Fruit fly (Drosophila melanogaster) whole organism, prepupa: Measurements from ENCODE around the gene Trissin.

Experiments used
- Blimp-1 ChIP-seq: fragments of 200-800 bp; sonication (Bioruptor generic); optimal IDR thresholded peaks from 3 replicates; lab custom pipeline; 2017; ENCODE audit warnings: missing biosample characterization, missing genetic modification characterization, mild to moderate bottlenecking, moderate library complexity, missing genetic modification reagents
- CG11294 ChIP-seq: fragments of 200-800 bp; sonication (Bioruptor generic); IDR thresholded peaks from 2 replicates; pipeline ENCODE4 v1.3.6; 2022; ENCODE audit warnings: missing biosample characterization, missing genetic modification characterization
- CG16779 ChIP-seq: fragments of 200-800 bp; sonication (Bioruptor generic); optimal IDR thresholded peaks from 3 replicates; lab custom pipeline; 2017; ENCODE audit warnings: missing biosample characterization, mild to moderate bottlenecking, missing genetic modification characterization
- CG31627 ChIP-seq: fragments of 200-800 bp; sonication (Bioruptor generic); optimal IDR thresholded peaks from 3 replicates; lab custom pipeline; 2016; ENCODE audit warnings: missing biosample characterization, missing genetic modification characterization
- CG6163 ChIP-seq: fragments of 200-800 bp; sonication (Bioruptor generic); IDR thresholded peaks from 3 replicates; pipeline ENCODE4 v1.3.6; 2022; ENCODE audit warnings: missing biosample characterization, missing genetic modification characterization
- Eip78C ChIP-seq: fragments of 200-800 bp; sonication (Bioruptor generic); peaks from one replicate; lab custom pipeline; 2016; ENCODE audit warnings: missing biosample characterization, missing genetic modification characterization
- Hr38 ChIP-seq: sonication (Bioruptor generic); optimal IDR thresholded peaks from 2 replicates; lab custom pipeline; 2016; ENCODE audit warnings: missing biosample characterization, missing genetic modification characterization
- Lpt ChIP-seq: fragments of 200-800 bp; sonication (Bioruptor generic); optimal IDR thresholded peaks from 3 replicates; lab custom pipeline; 2016; ENCODE audit warnings: missing biosample characterization, missing genetic modification characterization
- Smox ChIP-seq: fragments of 200-800 bp; sonication (Bioruptor generic); optimal IDR thresholded peaks from 3 replicates; lab custom pipeline; 2016; ENCODE audit warnings: missing biosample characterization, missing genetic modification characterization
- fd59A ChIP-seq: fragments of 200-800 bp; sonication (Bioruptor generic); optimal IDR thresholded peaks from 2 replicates; lab custom pipeline; 2017; ENCODE audit warnings: missing biosample characterization, mild to moderate bottlenecking, missing genetic modification characterization, missing genetic modification reagents
- lz ChIP-seq: fragments of 200-800 bp; sonication (Bioruptor generic); optimal IDR thresholded peaks from 3 replicates; lab custom pipeline; 2016; ENCODE audit warnings: missing biosample characterization, missing genetic modification characterization
- spab ChIP-seq: fragments of 200-800 bp; sonication (Bioruptor generic); optimal IDR thresholded peaks from 2 replicates; lab custom pipeline; 2017; ENCODE audit warnings: missing biosample characterization, mild to moderate bottlenecking, missing genetic modification characterization, missing genetic modification reagents
- topi ChIP-seq: fragments of 200-800 bp; sonication (Bioruptor generic); optimal IDR thresholded peaks from 3 replicates; lab custom pipeline; 2016; ENCODE audit warnings: missing biosample characterization, missing genetic modification characterization
- vri ChIP-seq: fragments of 200-800 bp; sonication (Bioruptor generic); optimal IDR thresholded peaks from 3 replicates; lab custom pipeline; 2016; ENCODE audit warnings: missing biosample characterization, mild to moderate bottlenecking, missing genetic modification characterization

- TF ChIP-seq Lpt (no peak), fd59A (GFP tag; lab: Kevin White, UChicago) (no peak), Eip78C (GFP tag; lab: Kevin White, UChicago) (peak; percentile 5), Smox (GFP tag; lab: Kevin White, UChicago) (no peak), Blimp-1 (GFP tag; lab: Kevin White, UChicago) (no peak), CG16779 (no peak), CG31627 (GFP tag; lab: Kevin White, UChicago) (no peak), Hr38 (GFP tag; lab: Kevin White, UChicago) (no peak), CG6163 (GFP tag; lab: Robert Waterston, UW) (no peak), CG11294 (no peak), vri (GFP tag; lab: Kevin White, UChicago) (no peak), lz (GFP tag; lab: Kevin White, UChicago) (no peak), spab (GFP tag; lab: Kevin White, UChicago) (no peak), topi (no peak)
Observed at dm6 chr3R:15458186-15458715, 26.9 kb downstream of the Trissin start.
